Worm (Caenorhabditis elegans): ENCODE measurements around the gene ZK616.1.

Gene ZK616.1

DNA sequence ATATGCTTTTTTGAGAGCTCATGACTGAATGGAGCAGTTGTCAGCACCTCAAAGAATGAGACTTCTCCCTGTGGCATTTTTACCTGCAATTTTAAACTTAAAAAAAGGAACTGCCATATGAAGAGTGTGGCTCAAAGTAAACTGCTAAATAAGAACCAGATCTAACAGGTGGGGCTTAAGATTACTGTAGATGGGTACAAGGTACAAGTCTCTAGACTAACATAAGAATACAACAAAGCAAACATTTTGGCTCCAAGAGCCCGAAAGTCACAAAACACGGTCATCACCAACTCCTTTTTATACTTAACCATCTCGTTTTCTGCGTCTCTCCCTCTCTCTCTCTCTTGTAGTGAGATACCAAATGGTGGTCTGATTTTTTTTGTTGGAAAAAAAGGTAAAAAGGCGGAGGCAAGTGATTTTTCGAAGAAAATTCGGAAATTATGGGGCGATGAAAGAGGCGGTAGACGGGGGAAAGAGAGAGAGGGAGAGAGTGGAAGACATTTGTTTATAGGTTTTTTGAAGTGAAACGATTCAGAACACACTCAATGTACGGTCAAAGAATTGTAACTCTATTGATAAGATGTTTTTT lies 12.1 kb upstream of the ZK616.1 start, which contains the start of gene elo-6:
TSS of gene elo-6 (minus strand) at position 83 of the 589 bp plus-strand sequence.
- TF ChIP-seq unc-39 (tag; optimal IDR thresholded peaks at IDR 0.05) = no peak
- TF ChIP-seq nhr-76 (tag; optimal IDR thresholded peaks at IDR 0.05) = no peak
- no peak for TF ChIP-seq flh-1 (GFP tag; optimal IDR thresholded peaks at IDR 0.05)
- TF ChIP-seq cnd-1 (tag; optimal IDR thresholded peaks at IDR 0.05) = no peak
- no peak for TF ChIP-seq ceh-39 (tag; optimal IDR thresholded peaks at IDR 0.05)
- no peak for TF ChIP-seq nhr-28 (tag; optimal IDR thresholded peaks at IDR 0.05)
- no peak for TF ChIP-seq ham-2 (GFP tag; optimal IDR thresholded peaks at IDR 0.05)
- TF ChIP-seq pha-4 (tag; optimal IDR thresholded peaks at IDR 0.05) = no peak

DNA sequence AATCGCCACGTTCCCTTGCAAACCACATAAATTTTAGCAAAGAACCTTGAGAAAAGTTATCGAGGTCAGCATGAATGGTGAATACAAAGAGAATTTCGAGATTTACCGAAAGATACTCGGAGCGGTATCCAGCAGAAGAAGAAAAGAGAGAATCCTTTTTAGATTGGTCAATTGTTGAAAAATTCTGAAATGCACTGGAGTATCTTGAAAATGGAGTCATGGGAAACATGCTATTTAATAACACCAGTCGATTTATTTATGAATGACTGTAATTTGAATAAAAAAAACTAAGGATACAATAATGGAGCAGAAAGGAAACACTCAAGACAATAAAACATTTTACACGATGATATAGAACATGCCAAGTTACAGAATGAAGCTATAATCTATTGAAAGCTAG lies 10.8 kb upstream of the ZK616.1 start:
- TF ChIP-seq M03D4.4 (tag; optimal IDR thresholded peaks at IDR 0.05) (no peak), ceh-43 (GFP tag; optimal IDR thresholded peaks at IDR 0.05) (no peak), elt-1 (tag; optimal IDR thresholded peaks at IDR 0.05; ENCODE audit: borderline replicate concordance, insufficient read depth) (no peak), snpc-4 (tag; optimal IDR thresholded peaks at IDR 0.05) (no peak), pha-4 (tag; optimal IDR thresholded peaks at IDR 0.05) (no peak), ztf-11 (tag; optimal IDR thresholded peaks at IDR 0.05) (no peak), unc-39 (tag; optimal IDR thresholded peaks at IDR 0.05) (no peak)

DNA sequence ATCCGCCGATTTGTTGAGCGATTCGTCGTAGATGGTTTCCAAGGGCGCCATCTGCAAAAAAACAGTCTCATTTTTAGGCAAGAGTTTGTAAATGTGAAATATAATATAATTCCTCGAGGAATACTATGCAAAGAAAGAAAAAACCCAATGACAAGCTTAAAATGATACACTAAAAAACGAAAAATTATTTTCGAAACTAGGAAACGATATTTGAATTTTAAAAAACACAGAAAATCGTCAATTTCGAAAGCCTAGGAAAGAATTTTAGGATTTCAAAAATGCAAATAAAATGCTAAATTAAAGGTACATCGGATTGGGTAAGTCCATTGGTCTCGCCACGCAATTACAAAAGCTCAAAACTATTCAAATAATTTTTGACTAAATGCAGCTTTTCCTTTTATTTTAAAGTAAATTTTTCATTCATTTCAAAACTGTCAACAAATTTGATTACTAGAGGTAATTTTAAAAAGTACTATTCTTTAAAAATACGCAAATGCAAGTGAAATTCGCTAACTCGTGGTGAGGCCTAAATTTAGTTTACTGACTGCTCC lies 9.1 kb upstream of the ZK616.1 start, which contains the start of the genes htp-1 and ZK616.5:
TSS of gene htp-1 (minus strand) at position 51 of the 551 bp plus-strand sequence.
TSS of gene ZK616.5 (plus strand) at position 423 of the 551 bp plus-strand sequence.
- TF ChIP-seq nhr-12 (tag; optimal IDR thresholded peaks at IDR 0.05) (no peak), ham-2 (GFP tag; optimal IDR thresholded peaks at IDR 0.05) (no peak), flh-1 (GFP tag; optimal IDR thresholded peaks at IDR 0.05) (no peak), unc-120 (tag; optimal IDR thresholded peaks at IDR 0.05; ENCODE audit: poor library complexity, severe bottlenecking) (no peak)

DNA sequence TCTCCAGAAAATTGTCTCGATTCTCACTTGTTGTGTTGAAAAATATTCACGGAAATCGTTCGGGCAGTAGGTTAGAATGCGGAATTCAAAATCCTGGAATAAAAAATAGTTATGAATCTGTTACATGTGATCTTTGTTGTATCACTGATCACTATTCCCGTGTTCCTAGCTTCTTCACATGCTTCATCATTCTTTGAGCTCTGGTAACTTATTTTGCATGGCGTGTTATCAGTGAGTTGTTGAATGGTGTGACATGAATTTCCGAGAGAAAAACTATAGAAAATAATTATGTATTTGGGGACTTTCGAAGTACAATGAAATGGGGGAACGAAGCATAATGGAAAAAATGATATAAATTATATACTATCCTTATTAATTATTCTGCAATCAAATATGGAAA lies 7.1 kb upstream of the ZK616.1 start:
- TF ChIP-seq ztf-11 (tag; optimal IDR thresholded peaks at IDR 0.05) = no peak
- no peak for TF ChIP-seq nhr-2 (tag; optimal IDR thresholded peaks at IDR 0.05)
- no peak for TF ChIP-seq ces-1 (GFP tag; optimal IDR thresholded peaks at IDR 0.05)
- no peak for TF ChIP-seq unc-120 (tag; optimal IDR thresholded peaks at IDR 0.05; ENCODE audit: poor library complexity, severe bottlenecking)
- TF ChIP-seq mep-1 (tag; optimal IDR thresholded peaks at IDR 0.05) = no peak
- TF ChIP-seq unc-39 (tag; optimal IDR thresholded peaks at IDR 0.05) = no peak
- no peak for TF ChIP-seq hlh-1 (tag; optimal IDR thresholded peaks at IDR 0.05)
- no peak for TF ChIP-seq nhr-76 (tag; optimal IDR thresholded peaks at IDR 0.05)
- no peak for TF ChIP-seq cnd-1 (tag; optimal IDR thresholded peaks at IDR 0.05)
- TF ChIP-seq ham-2 (GFP tag; optimal IDR thresholded peaks at IDR 0.05) = no peak
- TF ChIP-seq flh-1 (GFP tag; optimal IDR thresholded peaks at IDR 0.05) = no peak
- TF ChIP-seq elt-3 (tag; optimal IDR thresholded peaks at IDR 0.05) = no peak
- TF ChIP-seq ceh-39 (tag; optimal IDR thresholded peaks at IDR 0.05) = no peak
- TF ChIP-seq sptf-1 (tag; optimal IDR thresholded peaks at IDR 0.05) = no peak
- TF ChIP-seq mls-2 (tag; optimal IDR thresholded peaks at IDR 0.05) = no peak
- no peak for TF ChIP-seq nhr-28 (tag; optimal IDR thresholded peaks at IDR 0.05)
- no peak for TF ChIP-seq unc-62 (GFP tag; optimal IDR thresholded peaks at IDR 0.05)
- TF ChIP-seq bed-3 (GFP tag; optimal IDR thresholded peaks at IDR 0.05) = no peak
- no peak for TF ChIP-seq nhr-237 (tag; optimal IDR thresholded peaks at IDR 0.05)
- no peak for TF ChIP-seq drap-1 (GFP tag; optimal IDR thresholded peaks at IDR 0.05)

DNA sequence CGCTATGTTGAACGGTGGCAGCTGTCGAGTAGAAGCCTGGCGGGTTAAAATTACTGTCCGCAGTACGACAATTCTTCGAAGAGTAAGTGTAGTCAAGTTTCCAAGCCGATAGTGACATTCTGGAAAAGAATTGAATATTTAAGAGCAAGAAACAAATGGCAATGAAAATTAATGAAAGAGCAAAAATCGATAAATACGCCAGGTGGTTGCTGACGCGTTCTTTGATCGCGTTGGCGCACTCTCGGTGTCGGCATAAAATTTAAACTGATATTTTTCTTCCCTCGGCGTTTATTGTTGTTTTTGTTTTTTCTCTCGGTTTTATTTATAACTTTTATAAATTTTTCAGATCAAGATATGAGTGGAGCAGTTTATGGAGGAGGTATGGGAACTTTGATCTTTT lies 6.0 kb upstream of the ZK616.1 start, which contains the start of the genes perm-3 and swsn-6:
TSS of gene perm-3 (minus strand) at position 118 of the 400 bp plus-strand sequence.
TSS of gene swsn-6 (plus strand) at position 347 of the 400 bp plus-strand sequence.
- TF ChIP-seq M03D4.4 (tag; optimal IDR thresholded peaks at IDR 0.05) = no peak
- TF ChIP-seq unc-120 (tag; optimal IDR thresholded peaks at IDR 0.05; ENCODE audit: poor library complexity, severe bottlenecking) = no peak
- peak; percentile 58 for TF ChIP-seq pha-4 (tag; optimal IDR thresholded peaks at IDR 0.05)
- TF ChIP-seq flh-1 (GFP tag; optimal IDR thresholded peaks at IDR 0.05) = no peak
- no peak for TF ChIP-seq lin-32 (GFP tag; optimal IDR thresholded peaks at IDR 0.05)
- no peak for TF ChIP-seq nhr-2 (tag; optimal IDR thresholded peaks at IDR 0.05)
- TF ChIP-seq ceh-83 (GFP tag; optimal IDR thresholded peaks at IDR 0.05) = no peak
- peak; percentile 14 for TF ChIP-seq cnd-1 (tag; optimal IDR thresholded peaks at IDR 0.05)
- TF ChIP-seq unc-62 (GFP tag; optimal IDR thresholded peaks at IDR 0.05) = no peak
- TF ChIP-seq ztf-11 (tag; optimal IDR thresholded peaks at IDR 0.05) = no peak
- TF ChIP-seq mep-1 (tag; optimal IDR thresholded peaks at IDR 0.05) = peak; percentile 39
- peak; percentile 65 for TF ChIP-seq lsy-2 (tag; optimal IDR thresholded peaks at IDR 0.05)
- TF ChIP-seq tbx-8 (GFP tag; optimal IDR thresholded peaks at IDR 0.05) = no peak
- no peak for TF ChIP-seq nhr-237 (tag; optimal IDR thresholded peaks at IDR 0.05)
- no peak for TF ChIP-seq snpc-4 (tag; optimal IDR thresholded peaks at IDR 0.05)
- no peak for TF ChIP-seq nhr-12 (tag; optimal IDR thresholded peaks at IDR 0.05)
- no peak for TF ChIP-seq zip-8 (tag; optimal IDR thresholded peaks at IDR 0.05)
- TF ChIP-seq lin-13 (tag; optimal IDR thresholded peaks at IDR 0.05) = peak; percentile 88
- TF ChIP-seq ceh-39 (tag; optimal IDR thresholded peaks at IDR 0.05) = peak; percentile 49
- peak; percentile 60 for TF ChIP-seq ces-1 (GFP tag; optimal IDR thresholded peaks at IDR 0.05)
- TF ChIP-seq hlh-1 (tag; optimal IDR thresholded peaks at IDR 0.05) = peak; percentile 28
